Worm (Caenorhabditis elegans) whole organism, L2 larva: ENCODE data around the gene mau-8.

Experiments used
- lin-39 ChIP-seq: fragments of 150-350 bp; optimal IDR thresholded peaks from 2 replicates; lab custom pipeline; 2014; ENCODE audit warnings: missing biosample characterization, missing genetic modification reagents, missing genetic modification characterization
- nhr-237 ChIP-seq: fragments of 150-350 bp; optimal IDR thresholded peaks from 2 replicates; lab custom pipeline; 2014; ENCODE audit warnings: missing biosample characterization, missing genetic modification characterization
- unc-39 ChIP-seq: fragments of 150-350 bp; optimal IDR thresholded peaks from 2 replicates; lab custom pipeline; 2014; ENCODE audit warnings: missing biosample characterization, missing genetic modification characterization

- TF ChIP-seq lin-39 (tag; lab: Kevin White, UChicago) = no peak
- no peak for TF ChIP-seq nhr-237 (tag; lab: Kevin White, UChicago)
- TF ChIP-seq unc-39 = no peak
Observed at ce11 chrIV:13353143-13353773, 24.6 kb upstream of the mau-8 start, which contains the start of the genes rec-8 and mex-5.
